Comparison of ENCODE assay signal across 7 worm cellular contexts in genomic region chrIV:9706704-9707197, ce11.
TF ChIP-seq lines count a peak whose summit lies in the region.

dcaf-1 (minus strand) TSS chrIV:9706723.
dph-3 (plus strand) TSS chrIV:9707147.

TF ChIP-seq in whole organism, L1 larva, 84 proteins besides CTCF, POLR2A, EP300 and RAD21 (continues in another document):
- TF ChIP-seq nhr-71 (tag; optimal IDR thresholded peaks at IDR 0.05; lab: Kevin White, UChicago) (peak; percentile 59), isw-1 (GFP tag; IDR thresholded peaks at IDR 0.05; lab: Robert Waterston, UW) (peak; percentile 17; the same call in 1 of the 2 replicates), nhr-19 (GFP tag; conservative IDR thresholded peaks at IDR 0.05; lab: Robert Waterston, UW) (no peak), tbx-2 (tag; optimal IDR thresholded peaks at IDR 0.05; lab: Kevin White, UChicago) (no peak), elt-3 (tag; optimal IDR thresholded peaks at IDR 0.05; lab: Kevin White, UChicago) (peak in 1 of 6 experiments; percentile 9), nhr-77 (tag; optimal IDR thresholded peaks at IDR 0.05; lab: Kevin White, UChicago) (no peak), ceh-82 (tag; optimal IDR thresholded peaks at IDR 0.05; lab: Kevin White, UChicago) (peak in 2 of 3 experiments; percentile 23 to 35), egl-27 (tag; optimal IDR thresholded peaks at IDR 0.05; lab: Kevin White, UChicago) (no peak), xbp-1 (tag; optimal IDR thresholded peaks at IDR 0.05; lab: Kevin White, UChicago) (peak; percentile 16), C04F5.9 (tag; optimal IDR thresholded peaks at IDR 0.05; lab: Kevin White, UChicago) (no peak), lin-15B (tag; optimal IDR thresholded peaks at IDR 0.05; lab: Kevin White, UChicago) (peak; percentile 3), mep-1 (tag; optimal IDR thresholded peaks at IDR 0.05; lab: Kevin White, UChicago) (peak; percentile 73)

TF ChIP-seq in whole organism, L2 larva, 48 proteins besides CTCF, POLR2A, EP300 and RAD21:
- peak; percentile 62 for TF ChIP-seq lin-13 (GFP tag; optimal IDR thresholded peaks at IDR 0.05; lab: Kevin White, UChicago)
- no peak for TF ChIP-seq mbf-1 (tag; optimal IDR thresholded peaks at IDR 0.05; lab: Kevin White, UChicago)
- TF ChIP-seq dmd-4 (tag; optimal IDR thresholded peaks at IDR 0.05; lab: Kevin White, UChicago): no peak
- TF ChIP-seq C34F6.9 (tag; optimal IDR thresholded peaks at IDR 0.05; lab: Kevin White, UChicago): peak; percentile 73
- no peak for TF ChIP-seq lin-11 (tag; optimal IDR thresholded peaks at IDR 0.05; lab: Kevin White, UChicago)
- peak; percentile 20 for TF ChIP-seq mab-5 (tag; optimal IDR thresholded peaks at IDR 0.05; lab: Kevin White, UChicago)
- TF ChIP-seq gmeb-1 (tag; optimal IDR thresholded peaks at IDR 0.05; lab: Kevin White, UChicago): peak; percentile 21
- no peak for TF ChIP-seq unc-39 (tag; optimal IDR thresholded peaks at IDR 0.05; lab: Kevin White, UChicago)
- peak; percentile 40 for TF ChIP-seq nhr-129 (tag; optimal IDR thresholded peaks at IDR 0.05; lab: Kevin White, UChicago)
- peak; percentile 90 to 98 for TF ChIP-seq lsy-2 (tag; optimal IDR thresholded peaks at IDR 0.05; lab: Kevin White, UChicago)
- no peak for TF ChIP-seq ama-1 (optimal IDR thresholded peaks at IDR 0.05; lab: Kevin White, UChicago)
- peak; percentile 11 for TF ChIP-seq sma-9 (GFP tag; optimal IDR thresholded peaks at IDR 0.05; lab: Kevin White, UChicago)
- TF ChIP-seq sma-9 (tag; optimal IDR thresholded peaks at IDR 0.05; lab: Kevin White, UChicago): no peak

TF ChIP-seq in whole organism, L3 larva, 47 proteins besides CTCF, POLR2A, EP300 and RAD21 (continues in another document):
- TF ChIP-seq lin-39 (tag; optimal IDR thresholded peaks at IDR 0.05; lab: Kevin White, UChicago) (no peak), pha-4 (tag; optimal IDR thresholded peaks at IDR 0.05; lab: Kevin White, UChicago) (peak; percentile 58), unc-39 (tag; optimal IDR thresholded peaks at IDR 0.05; lab: Kevin White, UChicago) (no peak), nhr-76 (tag; optimal IDR thresholded peaks at IDR 0.05; lab: Kevin White, UChicago) (no peak), lin-15B (tag; optimal IDR thresholded peaks at IDR 0.05; lab: Kevin White, UChicago) (peak; percentile 48), fkh-2 (tag; optimal IDR thresholded peaks at IDR 0.05; lab: Kevin White, UChicago) (no peak), R02D3.7 (tag; optimal IDR thresholded peaks at IDR 0.05; lab: Kevin White, UChicago) (no peak), skn-1 (tag; optimal IDR thresholded peaks at IDR 0.05; lab: Kevin White, UChicago) (peak; percentile 80), eor-1 (tag; optimal IDR thresholded peaks at IDR 0.05; lab: Kevin White, UChicago) (no peak), nhr-11 (tag; optimal IDR thresholded peaks at IDR 0.05; lab: Kevin White, UChicago) (no peak), ZK546.5 (tag; optimal IDR thresholded peaks at IDR 0.05; lab: Kevin White, UChicago) (no peak), nhr-12 (tag; optimal IDR thresholded peaks at IDR 0.05; lab: Kevin White, UChicago) (no peak), ztf-11 (tag; optimal IDR thresholded peaks at IDR 0.05; lab: Kevin White, UChicago) (no peak), jun-1 (tag; optimal IDR thresholded peaks at IDR 0.05; lab: Kevin White, UChicago) (no peak), tbx-2 (tag; optimal IDR thresholded peaks at IDR 0.05; lab: Kevin White, UChicago) (no peak)

TF ChIP-seq in whole organism, L4 larva, 104 proteins besides CTCF, POLR2A, EP300 and RAD21:
- TF ChIP-seq lsy-2 (tag; optimal IDR thresholded peaks at IDR 0.05; lab: Kevin White, UChicago): peak; percentile 80 to 98
- no peak for TF ChIP-seq nhr-41 (GFP tag; IDR thresholded peaks at IDR 0.05; lab: Robert Waterston, UW)
- TF ChIP-seq lin-38 (GFP tag; IDR thresholded peaks at IDR 0.05; lab: Robert Waterston, UW): peak; percentile 23; the same call in 1 of the 2 replicates
- no peak for TF ChIP-seq daf-19 (GFP tag; conservative IDR thresholded peaks at IDR 0.05; lab: Robert Waterston, UW)
- TF ChIP-seq dpl-1 (GFP tag; optimal IDR thresholded peaks at IDR 0.05; lab: Kevin White, UChicago): peak; percentile 35
- peak; percentile 1 for TF ChIP-seq nhr-28 (tag; optimal IDR thresholded peaks at IDR 0.05; lab: Kevin White, UChicago)
- TF ChIP-seq hlh-30 (tag; optimal IDR thresholded peaks at IDR 0.05; lab: Kevin White, UChicago; ENCODE audit: insufficient read depth): peak; percentile 82

TF ChIP-seq in whole organism, late embryonic, 69 proteins besides CTCF, POLR2A, EP300 and RAD21:
- TF ChIP-seq dve-1 (tag; optimal IDR thresholded peaks at IDR 0.05; lab: Kevin White, UChicago) (no peak), nfya-1 (tag; optimal IDR thresholded peaks at IDR 0.05; lab: Kevin White, UChicago) (peak; percentile 10), unc-42 (tag; optimal IDR thresholded peaks at IDR 0.05; lab: Kevin White, UChicago) (peak; percentile 11)

TF ChIP-seq in whole organism, mixed stage, embryonic, 35 proteins besides CTCF, POLR2A, EP300 and RAD21:
- TF ChIP-seq lsy-2 (tag; optimal IDR thresholded peaks at IDR 0.05; lab: Kevin White, UChicago) (peak; percentile 97), elt-3 (tag; optimal IDR thresholded peaks at IDR 0.05; lab: Kevin White, UChicago) (no peak), pha-4 (tag; optimal IDR thresholded peaks at IDR 0.05; lab: Kevin White, UChicago) (no peak), nhr-28 (tag; optimal IDR thresholded peaks at IDR 0.05; lab: Kevin White, UChicago) (no peak), unc-62 (GFP tag; optimal IDR thresholded peaks at IDR 0.05; lab: Kevin White, UChicago) (no peak), cnd-1 (tag; optimal IDR thresholded peaks at IDR 0.05; lab: Kevin White, UChicago) (no peak), blmp-1 (tag; optimal IDR thresholded peaks at IDR 0.05; lab: Kevin White, UChicago) (no peak), zip-8 (tag; optimal IDR thresholded peaks at IDR 0.05; lab: Kevin White, UChicago) (no peak), lin-32 (GFP tag; optimal IDR thresholded peaks at IDR 0.05; lab: Kevin White, UChicago) (no peak), elt-1 (tag; optimal IDR thresholded peaks at IDR 0.05; lab: Kevin White, UChicago; ENCODE audit: borderline replicate concordance, insufficient read depth) (no peak), mep-1 (tag; optimal IDR thresholded peaks at IDR 0.05; lab: Kevin White, UChicago) (peak; percentile 57), lin-13 (tag; optimal IDR thresholded peaks at IDR 0.05; lab: Kevin White, UChicago) (no peak), ces-1 (GFP tag; optimal IDR thresholded peaks at IDR 0.05; lab: Kevin White, UChicago) (no peak), ztf-11 (tag; optimal IDR thresholded peaks at IDR 0.05; lab: Kevin White, UChicago) (no peak), M03D4.4 (tag; optimal IDR thresholded peaks at IDR 0.05; lab: Kevin White, UChicago) (no peak), nhr-237 (tag; optimal IDR thresholded peaks at IDR 0.05; lab: Kevin White, UChicago) (no peak), ceh-43 (GFP tag; optimal IDR thresholded peaks at IDR 0.05; lab: Kevin White, UChicago) (no peak)

TF ChIP-seq in whole organism, young adult, 124 proteins besides CTCF, POLR2A, EP300 and RAD21:
- peak; percentile 73 for TF ChIP-seq lsl-1 (GFP tag; optimal IDR thresholded peaks at IDR 0.05; lab: Kevin White, UChicago)
- TF ChIP-seq akir-1 (GFP tag; optimal IDR thresholded peaks at IDR 0.05; lab: Kevin White, UChicago): no peak
- no peak for TF ChIP-seq T07F8.4 (tag; optimal IDR thresholded peaks at IDR 0.05; lab: Kevin White, UChicago)
- no peak for TF ChIP-seq F10E7.11 (tag; optimal IDR thresholded peaks at IDR 0.05; lab: Kevin White, UChicago)
- no peak for TF ChIP-seq B0019.2 (GFP tag; conservative IDR thresholded peaks at IDR 0.05; lab: Robert Waterston, UW)
- TF ChIP-seq Y79H2A.3 (GFP tag; conservative IDR thresholded peaks at IDR 0.05; lab: Robert Waterston, UW): no peak
- no peak for TF ChIP-seq F55B11.4 (tag; optimal IDR thresholded peaks at IDR 0.05; lab: Kevin White, UChicago; ENCODE audit: borderline replicate concordance, insufficient read depth)
